Worm (Caenorhabditis elegans) whole organism, young adult: Measurements from ENCODE around the gene rike-1.

Experiments used
- B0019.2 ChIP-seq: fragments of 200-800 bp; sonication (Bioruptor generic); conservative IDR thresholded peaks from 2 replicates; pipeline ENCODE4 v1.3.6; 2022; ENCODE audit warnings: missing genetic modification reagents, missing genetic modification characterization, missing compliant biosample characterization
- ama-1 ChIP-seq, 3 experiments: fragments of 150-350 bp in 1 of 3; sonication (generic microtip) in 2 of 3; optimal IDR thresholded peaks; 2 replicates each; lab custom pipeline; 2014 to 2018; ENCODE audit warnings: missing biosample characterization in 2 of 3, missing genetic modification characterization in 2 of 3, missing genetic modification reagents in 2 of 3
- efl-1 ChIP-seq: fragments of 150-350 bp; optimal IDR thresholded peaks from 2 replicates; lab custom pipeline; 2014; ENCODE audit warnings: missing biosample characterization, missing genetic modification reagents, missing genetic modification characterization
- ets-4 ChIP-seq: fragments of 200-800 bp; sonication (Bioruptor generic); optimal IDR thresholded peaks from 2 replicates; lab custom pipeline; 2018; ENCODE audit warnings: mild to moderate bottlenecking, missing genetic modification characterization, missing compliant biosample characterization
- pbrm-1 ChIP-seq: fragments of 200-800 bp; sonication (Bioruptor generic); IDR thresholded peaks from 2 replicates; pipeline ENCODE4 v1.3.6; 2022; ENCODE audit warnings: missing genetic modification reagents, missing genetic modification characterization, missing compliant biosample characterization
- pha-4 ChIP-seq: fragments of 150-350 bp; sonication (generic microtip); optimal IDR thresholded peaks from 2 replicates; lab custom pipeline; 2014; ENCODE audit warnings: missing biosample characterization, missing genetic modification reagents, missing genetic modification characterization
- sea-2 ChIP-seq: fragments of 200-800 bp; sonication (Bioruptor generic); IDR thresholded peaks from 2 replicates; pipeline ENCODE4 v1.3.6; 2022; ENCODE audit warnings: missing genetic modification characterization, missing compliant biosample characterization
- unc-130 ChIP-seq: sonication (generic microtip); optimal IDR thresholded peaks from 2 replicates; lab custom pipeline; 2016; ENCODE audit warnings: missing genetic modification reagents, missing genetic modification characterization, missing compliant biosample characterization

DNA sequence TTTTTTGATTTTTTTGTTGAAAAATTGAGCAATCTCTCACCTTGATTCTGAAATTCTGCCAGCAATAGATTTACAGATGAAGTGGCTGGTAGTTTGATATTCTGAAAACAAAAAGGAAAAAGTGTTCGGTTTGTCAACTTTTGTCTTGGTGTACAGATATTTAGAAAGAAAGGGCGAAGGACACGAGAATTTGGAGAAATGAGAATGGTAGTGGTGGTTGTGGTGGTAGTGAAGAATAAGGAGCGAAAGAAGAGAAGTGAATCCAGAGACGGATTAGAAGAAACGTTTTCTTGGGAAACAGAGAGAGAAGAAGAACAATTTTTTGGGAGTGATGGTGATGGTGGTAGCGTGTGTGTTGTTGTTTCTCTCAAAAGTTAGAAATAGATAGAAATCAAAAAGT is 34.0 kb upstream of the rike-1 start, which contains the start of gene gar-3:
- no peak for TF ChIP-seq pha-4
- TF ChIP-seq unc-130 (GFP tag; lab: Kevin White, UChicago) = no peak
- TF ChIP-seq ama-1 (optimal IDR thresholded peaks at IDR 0.05; lab: Kevin White, UChicago) = no peak
- TF ChIP-seq ama-1 (GFP tag; optimal IDR thresholded peaks at IDR 0.05; lab: Kevin White, UChicago) = no peak
- no peak for TF ChIP-seq ets-4
- TF ChIP-seq B0019.2 (GFP tag; lab: Robert Waterston, UW) = no peak
- TF ChIP-seq sea-2 = no peak
- no peak for TF ChIP-seq pbrm-1 (GFP tag; lab: Robert Waterston, UW)
- TF ChIP-seq efl-1 (GFP tag; lab: Kevin White, UChicago) = no peak
